Worm (Caenorhabditis elegans) whole organism, young adult: ENCODE data around the gene C50F4.1.

ENCODE experiments used
- B0019.2 ChIP-seq: fragments of 200-800 bp; sonication (Bioruptor generic); conservative IDR thresholded peaks from 2 replicates; pipeline ENCODE4 v1.3.6; 2022; ENCODE audit warnings: missing genetic modification reagents, missing genetic modification characterization, missing compliant biosample characterization
- Y53G8AR.9 ChIP-seq: fragments of 200-800 bp; sonication (Bioruptor generic); conservative IDR thresholded peaks from 2 replicates; pipeline ENCODE4 v1.3.6; 2022; ENCODE audit warnings: missing genetic modification reagents, missing genetic modification characterization, missing compliant biosample characterization
- chd-7 ChIP-seq: sonication (generic microtip); optimal IDR thresholded peaks from 2 replicates; lab custom pipeline; 2016; ENCODE audit warnings: mild to moderate bottlenecking, missing genetic modification characterization, moderate library complexity, missing compliant biosample characterization
- efl-1 ChIP-seq: fragments of 150-350 bp; optimal IDR thresholded peaks from 2 replicates; lab custom pipeline; 2014; ENCODE audit warnings: missing biosample characterization, missing genetic modification reagents, missing genetic modification characterization

DNA sequence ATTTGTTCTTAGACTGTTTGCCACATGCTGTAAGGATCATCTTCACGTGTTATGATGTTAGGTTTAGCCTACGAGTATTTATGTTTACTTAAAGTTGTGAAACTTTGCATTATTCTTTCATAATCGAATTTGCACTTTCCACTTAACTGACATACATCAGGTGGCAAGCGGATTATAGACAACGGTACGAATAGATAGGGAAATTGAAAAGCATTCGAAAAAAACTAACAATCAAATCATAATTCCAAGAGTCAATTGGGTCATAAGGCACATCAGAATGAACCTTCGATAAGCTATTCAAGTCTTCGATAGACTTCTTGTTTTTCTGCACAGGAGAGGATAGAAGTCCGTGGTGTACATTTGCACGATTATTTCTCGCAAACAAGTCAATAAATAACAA, 34.1 kb upstream of the C50F4.1 start:
- TF ChIP-seq efl-1 (GFP tag; lab: Kevin White, UChicago) (no peak), chd-7 (tag; lab: Kevin White, UChicago) (no peak), Y53G8AR.9 (no peak), B0019.2 (no peak)
